Worm (Caenorhabditis elegans): Measurements from ENCODE around the gene his-74.

his-74 gene

ce11 chrV:12695968-12696367 lies 35.8 kb upstream of the his-74 start, which contains the start of gene K10C8.4:
Gene K10C8.4, plus strand, starts transcription at chrV:12696268.
- TF ChIP-seq sea-1 (GFP tag; conservative IDR thresholded peaks at IDR 0.05) = no peak
- no peak for TF ChIP-seq tra-4 (tag; optimal IDR thresholded peaks at IDR 0.05)
- TF ChIP-seq aly-1 (tag; optimal IDR thresholded peaks at IDR 0.05) = no peak
- TF ChIP-seq tbx-11 (GFP tag; IDR thresholded peaks at IDR 0.05) = no peak
- no peak for TF ChIP-seq pes-1 (GFP tag; IDR thresholded peaks at IDR 0.05)
- TF ChIP-seq B0310.2 (tag; optimal IDR thresholded peaks at IDR 0.05) = no peak

ce11 chrV:12695155-12695554 lies 35.0 kb upstream of the his-74 start, which contains the start of gene parn-1:
Gene parn-1, minus strand, starts transcription at chrV:12695255.
- TF ChIP-seq aly-1 (tag; optimal IDR thresholded peaks at IDR 0.05) = no peak

- no peak for TF ChIP-seq ets-7 (tag; optimal IDR thresholded peaks at IDR 0.05)
- no peak for TF ChIP-seq ceh-13 (GFP tag; optimal IDR thresholded peaks at IDR 0.05)
- no peak for TF ChIP-seq hmg-4 (GFP tag; optimal IDR thresholded peaks at IDR 0.05)
- TF ChIP-seq hnd-1 (tag; optimal IDR thresholded peaks at IDR 0.05) = no peak
- no peak for TF ChIP-seq B0310.2 (tag; optimal IDR thresholded peaks at IDR 0.05)
- TF ChIP-seq hmbx-1 (tag; optimal IDR thresholded peaks at IDR 0.05) = no peak
- no peak for TF ChIP-seq tbx-11 (GFP tag; IDR thresholded peaks at IDR 0.05)
- no peak for TF ChIP-seq aly-1 (tag; optimal IDR thresholded peaks at IDR 0.05)
- no peak for TF ChIP-seq pes-1 (GFP tag; IDR thresholded peaks at IDR 0.05)
- TF ChIP-seq scrt-1 (GFP tag; IDR thresholded peaks at IDR 0.05) = no peak
- TF ChIP-seq tbx-37 (GFP tag; conservative IDR thresholded peaks at IDR 0.05) = no peak
- no peak for TF ChIP-seq tra-4 (tag; optimal IDR thresholded peaks at IDR 0.05)
- no peak for TF ChIP-seq ceh-36 (tag; optimal IDR thresholded peaks at IDR 0.05)
- TF ChIP-seq sea-1 (GFP tag; conservative IDR thresholded peaks at IDR 0.05) = no peak
- no peak for TF ChIP-seq F13C5.2 (tag; optimal IDR thresholded peaks at IDR 0.05)
- no peak for TF ChIP-seq flt-1 (GFP tag; IDR thresholded peaks at IDR 0.05)
- TF ChIP-seq ama-1 (optimal IDR thresholded peaks at IDR 0.05) = no peak
Observed at ce11 chrV:12683205-12683604, 23.1 kb upstream of the his-74 start.

ce11 chrV:12679807-12680206 lies 19.7 kb upstream of the his-74 start, which contains the start of gene frpr-15:
Gene frpr-15, plus strand, starts transcription at chrV:12680107.
- TF ChIP-seq ceh-13 (GFP tag; optimal IDR thresholded peaks at IDR 0.05) (no peak), sea-1 (GFP tag; conservative IDR thresholded peaks at IDR 0.05) (no peak), hnd-1 (tag; optimal IDR thresholded peaks at IDR 0.05) (no peak), F13C5.2 (tag; optimal IDR thresholded peaks at IDR 0.05) (no peak), tra-4 (tag; optimal IDR thresholded peaks at IDR 0.05) (no peak)

- TF ChIP-seq flt-1 (GFP tag; IDR thresholded peaks at IDR 0.05) (no peak), tbx-37 (GFP tag; conservative IDR thresholded peaks at IDR 0.05) (no peak), hmbx-1 (tag; optimal IDR thresholded peaks at IDR 0.05) (no peak), scrt-1 (GFP tag; IDR thresholded peaks at IDR 0.05) (no peak), ama-1 (optimal IDR thresholded peaks at IDR 0.05) (no peak), ets-7 (tag; optimal IDR thresholded peaks at IDR 0.05) (no peak), tbx-11 (GFP tag; IDR thresholded peaks at IDR 0.05) (no peak), aly-1 (tag; optimal IDR thresholded peaks at IDR 0.05) (no peak), ceh-13 (GFP tag; optimal IDR thresholded peaks at IDR 0.05) (no peak)
Observed at ce11 chrV:12679292-12679691, 19.2 kb upstream of the his-74 start.

- TF ChIP-seq hmg-4 (GFP tag; optimal IDR thresholded peaks at IDR 0.05) (no peak), hnd-1 (tag; optimal IDR thresholded peaks at IDR 0.05) (no peak), ama-1 (optimal IDR thresholded peaks at IDR 0.05) (no peak), sea-1 (GFP tag; conservative IDR thresholded peaks at IDR 0.05) (no peak), flt-1 (GFP tag; IDR thresholded peaks at IDR 0.05) (no peak), scrt-1 (GFP tag; IDR thresholded peaks at IDR 0.05) (no peak), F13C5.2 (tag; optimal IDR thresholded peaks at IDR 0.05) (no peak), tbx-11 (GFP tag; IDR thresholded peaks at IDR 0.05) (no peak), B0310.2 (tag; optimal IDR thresholded peaks at IDR 0.05) (no peak), pes-1 (GFP tag; IDR thresholded peaks at IDR 0.05) (no peak), tbx-37 (GFP tag; conservative IDR thresholded peaks at IDR 0.05) (no peak), ceh-13 (GFP tag; optimal IDR thresholded peaks at IDR 0.05) (no peak), hmbx-1 (tag; optimal IDR thresholded peaks at IDR 0.05) (no peak), aly-1 (tag; optimal IDR thresholded peaks at IDR 0.05) (no peak), ets-7 (tag; optimal IDR thresholded peaks at IDR 0.05) (no peak), tra-4 (tag; optimal IDR thresholded peaks at IDR 0.05) (no peak), ceh-36 (tag; optimal IDR thresholded peaks at IDR 0.05) (no peak)
Observed at ce11 chrV:12676299-12676698, 16.2 kb upstream of the his-74 start.

ce11 chrV:12673745-12674144 lies 13.6 kb upstream of the his-74 start:
- TF ChIP-seq B0310.2 (tag; optimal IDR thresholded peaks at IDR 0.05) (no peak), tbx-37 (GFP tag; conservative IDR thresholded peaks at IDR 0.05) (no peak), tbx-11 (GFP tag; IDR thresholded peaks at IDR 0.05) (no peak), ets-7 (tag; optimal IDR thresholded peaks at IDR 0.05) (no peak), sea-1 (GFP tag; conservative IDR thresholded peaks at IDR 0.05) (no peak), tra-4 (tag; optimal IDR thresholded peaks at IDR 0.05) (no peak)

- TF ChIP-seq flt-1 (GFP tag; IDR thresholded peaks at IDR 0.05) = no peak
- TF ChIP-seq F13C5.2 (tag; optimal IDR thresholded peaks at IDR 0.05) = no peak
- no peak for TF ChIP-seq pes-1 (GFP tag; IDR thresholded peaks at IDR 0.05)
- TF ChIP-seq tbx-11 (GFP tag; IDR thresholded peaks at IDR 0.05) = no peak
- TF ChIP-seq ceh-13 (GFP tag; optimal IDR thresholded peaks at IDR 0.05) = no peak
Observed at ce11 chrV:12670607-12671006, 10.5 kb upstream of the his-74 start, which contains the start of gene srx-116. Gene srx-116, plus strand, starts transcription at chrV:12670907.

ce11 chrV:12667926-12668325 lies 7.8 kb upstream of the his-74 start, which contains the start of gene W05B10.4:
Gene W05B10.4, plus strand, starts transcription at chrV:12668226.
- no peak for TF ChIP-seq hmbx-1 (tag; optimal IDR thresholded peaks at IDR 0.05)
- no peak for TF ChIP-seq F13C5.2 (tag; optimal IDR thresholded peaks at IDR 0.05)
- TF ChIP-seq B0310.2 (tag; optimal IDR thresholded peaks at IDR 0.05) = no peak
- TF ChIP-seq hmg-4 (GFP tag; optimal IDR thresholded peaks at IDR 0.05) = no peak
- no peak for TF ChIP-seq ets-7 (tag; optimal IDR thresholded peaks at IDR 0.05)
- TF ChIP-seq ceh-36 (tag; optimal IDR thresholded peaks at IDR 0.05) = no peak
